In genomic region chrIV:8243170-8243569, ce11 we compare ENCODE assay signal across 4 worm cellular contexts.
TF ChIP-seq lines count a peak whose summit lies in the region.

No protein-coding gene starts in this region.

TF ChIP-seq in whole organism, L1 larva, 84 proteins besides CTCF, POLR2A, EP300 and RAD21:
- TF ChIP-seq nhr-85 (tag; lab: Kevin White, UChicago) (peak; percentile 84), blmp-1 (tag; optimal IDR thresholded peaks at IDR 0.05; lab: Kevin White, UChicago) (peak; percentile 15), egl-27 (tag; optimal IDR thresholded peaks at IDR 0.05; lab: Kevin White, UChicago) (no peak), dpl-1 (GFP tag; optimal IDR thresholded peaks at IDR 0.05; lab: Kevin White, UChicago) (no peak), efl-1 (optimal IDR thresholded peaks at IDR 0.05; lab: Kevin White, UChicago) (no peak), efl-1 (GFP tag; optimal IDR thresholded peaks at IDR 0.05 in 1 of 2; lab: Kevin White, UChicago) (peak in 1 of 2 experiments; percentile 70), rnt-1 (tag; optimal IDR thresholded peaks at IDR 0.05; lab: Kevin White, UChicago) (peak; percentile 3)
TF ChIP-seq in whole organism, L1 larva: peak in this region for 4.

TF ChIP-seq in whole organism, L2 larva, 48 proteins besides CTCF, POLR2A, EP300 and RAD21:
- TF ChIP-seq ceh-16 (tag; optimal IDR thresholded peaks at IDR 0.05; lab: Kevin White, UChicago) (peak; percentile 9), sma-9 (GFP tag; optimal IDR thresholded peaks at IDR 0.05; lab: Kevin White, UChicago) (peak; percentile 51), sma-9 (tag; optimal IDR thresholded peaks at IDR 0.05; lab: Kevin White, UChicago) (no peak), snpc-4 (tag; optimal IDR thresholded peaks at IDR 0.05; lab: Kevin White, UChicago) (no peak), blmp-1 (tag; optimal IDR thresholded peaks at IDR 0.05; lab: Kevin White, UChicago; ENCODE audit: insufficient read depth) (no peak)

TF ChIP-seq in whole organism, L3 larva, 47 proteins besides CTCF, POLR2A, EP300 and RAD21:
- TF ChIP-seq nhr-28 (tag; optimal IDR thresholded peaks at IDR 0.05; lab: Kevin White, UChicago) (no peak), ceh-9 (tag; optimal IDR thresholded peaks at IDR 0.05; lab: Kevin White, UChicago) (no peak), nhr-23 (tag; optimal IDR thresholded peaks at IDR 0.05; lab: Kevin White, UChicago) (peak; percentile 50), unc-39 (tag; optimal IDR thresholded peaks at IDR 0.05; lab: Kevin White, UChicago) (no peak), zag-1 (tag; optimal IDR thresholded peaks at IDR 0.05; lab: Kevin White, UChicago) (no peak), elt-1 (tag; optimal IDR thresholded peaks at IDR 0.05; lab: Kevin White, UChicago) (peak; percentile 80)

TF ChIP-seq in whole organism, mixed stage, embryonic, 35 proteins besides CTCF, POLR2A, EP300 and RAD21:
- TF ChIP-seq nhr-2 (tag; optimal IDR thresholded peaks at IDR 0.05; lab: Kevin White, UChicago) (peak; percentile 71), elt-1 (tag; optimal IDR thresholded peaks at IDR 0.05; lab: Kevin White, UChicago; ENCODE audit: borderline replicate concordance, insufficient read depth) (peak; percentile 72), tbx-8 (GFP tag; optimal IDR thresholded peaks at IDR 0.05; lab: Kevin White, UChicago) (no peak)

Comparison
In these comparisons a context has a peak if more than half of its experiments do, and no peak if none do; other contexts are left out.
1. Of the 22 proteins assayed by ChIP-seq in both whole organism, L1 larva and whole organism, L2 larva: peak only in whole organism, L1 larva: blmp-1; only in whole organism, L2 larva: none; in both: none; in neither: 21.